Fruit fly (Drosophila melanogaster): ENCODE data around the gene Sf3b6.

dm6 chr3L:6215976-6216786 lies 23.2 kb upstream of the Sf3b6 start:
- TF ChIP-seq CG10348 (GFP tag; IDR thresholded peaks at IDR 0.05): no peak
- peak; percentile 52 for TF ChIP-seq EcR (GFP tag; optimal IDR thresholded peaks at IDR 0.05)
- no peak for TF ChIP-seq Snoo (tag; optimal IDR thresholded peaks at IDR 0.05)
- TF ChIP-seq CG8301 (tag; optimal IDR thresholded peaks at IDR 0.05): no peak
- no peak for TF ChIP-seq Pif1B (GFP tag; optimal IDR thresholded peaks at IDR 0.05)
- TF ChIP-seq gl (tag; optimal IDR thresholded peaks at IDR 0.05): no peak

Data from whole organism, pupa.